Worm (Caenorhabditis elegans) whole organism, L3 larva: Measurements from ENCODE around the gene F07C4.11.

ENCODE experiments used
- ZK546.5 ChIP-seq: sonication (generic microtip); optimal IDR thresholded peaks from 2 replicates; lab custom pipeline; 2017; ENCODE audit warnings: missing biosample characterization, missing genetic modification characterization
- aly-2 ChIP-seq: fragments of 150-350 bp; optimal IDR thresholded peaks from 2 replicates; lab custom pipeline; 2014; ENCODE audit warnings: missing biosample characterization, missing genetic modification characterization
- ceh-16 ChIP-seq: sonication (generic microtip); optimal IDR thresholded peaks from 2 replicates; lab custom pipeline; 2017; ENCODE audit warnings: missing biosample characterization, missing genetic modification characterization
- ceh-28 ChIP-seq: fragments of 150-350 bp; optimal IDR thresholded peaks from 2 replicates; lab custom pipeline; 2014; ENCODE audit warnings: missing biosample characterization, missing genetic modification reagents, missing genetic modification characterization
- ceh-82 ChIP-seq: fragments of 150-350 bp; optimal IDR thresholded peaks from 2 replicates; lab custom pipeline; 2014; ENCODE audit warnings: missing biosample characterization, missing genetic modification characterization
- daf-12 ChIP-seq: fragments of 150-350 bp; optimal IDR thresholded peaks from 2 replicates; lab custom pipeline; 2014; ENCODE audit warnings: missing biosample characterization, missing genetic modification reagents, missing genetic modification characterization
- egl-27 ChIP-seq: sonication (generic microtip); optimal IDR thresholded peaks from 4 replicates; lab custom pipeline; 2017; ENCODE audit warnings: missing biosample characterization, missing genetic modification reagents, missing genetic modification characterization
- egl-5 ChIP-seq: fragments of 150-350 bp; optimal IDR thresholded peaks from 2 replicates; lab custom pipeline; 2017; ENCODE audit warnings: missing biosample characterization, missing genetic modification reagents, missing genetic modification characterization, inconsistent platforms
- elt-1 ChIP-seq: fragments of 150-350 bp; optimal IDR thresholded peaks from 2 replicates; lab custom pipeline; 2014; ENCODE audit warnings: missing biosample characterization, missing genetic modification characterization
- elt-3 ChIP-seq, 3 experiments: fragments of 150-350 bp in 1 of 3; sonication (generic microtip) in 2 of 3; optimal IDR thresholded peaks; 2 replicates in 2 of 3; 4 replicates in 1 of 3; lab custom pipeline; 2014 to 2017; ENCODE audit warnings: missing biosample characterization in 3 of 3, missing genetic modification characterization in 3 of 3
- eor-1 ChIP-seq, 2 experiments: fragments of 150-350 bp; optimal IDR thresholded peaks; 2 replicates each; lab custom pipeline; 2014 to 2018; ENCODE audit warnings: missing biosample characterization in 2 of 2, missing genetic modification characterization in 2 of 2
- fkh-10 ChIP-seq: sonication (generic microtip); optimal IDR thresholded peaks from 2 replicates; lab custom pipeline; 2017; ENCODE audit warnings: missing biosample characterization, missing genetic modification reagents, missing genetic modification characterization
- hmg-11 ChIP-seq: sonication (generic microtip); optimal IDR thresholded peaks from 2 replicates; lab custom pipeline; 2016; ENCODE audit warnings: missing genetic modification characterization, missing compliant biosample characterization
- nfya-1 ChIP-seq: sonication (generic microtip); optimal IDR thresholded peaks from 2 replicates; lab custom pipeline; 2017; ENCODE audit warnings: missing genetic modification characterization, mild to moderate bottlenecking, missing compliant biosample characterization, antibody characterized with exemption, moderate library complexity; ENCODE audit not compliant: insufficient read depth
- nhr-11 ChIP-seq: fragments of 150-350 bp; optimal IDR thresholded peaks from 2 replicates; lab custom pipeline; 2014; ENCODE audit warnings: missing biosample characterization, missing genetic modification characterization
- nhr-23 ChIP-seq: fragments of 150-350 bp; optimal IDR thresholded peaks from 2 replicates; lab custom pipeline; 2014; ENCODE audit warnings: missing biosample characterization, missing genetic modification reagents, missing genetic modification characterization
- nhr-237 ChIP-seq: fragments of 150-350 bp; optimal IDR thresholded peaks from 2 replicates; lab custom pipeline; 2014; ENCODE audit warnings: missing biosample characterization, missing genetic modification characterization
- nhr-25 ChIP-seq: sonication (generic microtip); optimal IDR thresholded peaks from 2 replicates; lab custom pipeline; 2017; ENCODE audit warnings: missing biosample characterization, missing genetic modification characterization
- nhr-43 ChIP-seq: sonication (generic microtip); optimal IDR thresholded peaks from 2 replicates; lab custom pipeline; 2016; ENCODE audit warnings: mild to moderate bottlenecking, missing genetic modification characterization, missing compliant biosample characterization; ENCODE audit not compliant: poor library complexity, severe bottlenecking
- nhr-76 ChIP-seq: fragments of 150-350 bp; sonication (generic microtip); optimal IDR thresholded peaks from 5 replicates; lab custom pipeline; 2014; ENCODE audit warnings: missing biosample characterization, missing genetic modification characterization
- nhr-77 ChIP-seq: fragments of 150-350 bp; optimal IDR thresholded peaks from 2 replicates; lab custom pipeline; 2014; ENCODE audit warnings: missing biosample characterization, missing genetic modification characterization
- pqm-1 ChIP-seq: fragments of 150-350 bp; optimal IDR thresholded peaks from 2 replicates; lab custom pipeline; 2017; ENCODE audit warnings: missing biosample characterization, missing genetic modification characterization, inconsistent platforms
- sea-2 ChIP-seq: fragments of 150-350 bp; sonication (generic microtip); optimal IDR thresholded peaks from 4 replicates; lab custom pipeline; 2014; ENCODE audit warnings: missing biosample characterization, missing genetic modification reagents, missing genetic modification characterization
- skn-1 ChIP-seq: fragments of 150-350 bp; optimal IDR thresholded peaks from 2 replicates; lab custom pipeline; 2014; ENCODE audit warnings: missing biosample characterization, missing genetic modification characterization
- snpc-4 ChIP-seq: fragments of 150-350 bp; optimal IDR thresholded peaks from 2 replicates; lab custom pipeline; 2014; ENCODE audit warnings: missing biosample characterization, missing genetic modification characterization
- tbx-2 ChIP-seq: sonication (generic microtip); optimal IDR thresholded peaks from 2 replicates; lab custom pipeline; 2016; ENCODE audit warnings: mild to moderate bottlenecking, missing genetic modification characterization, missing compliant biosample characterization
- unc-39 ChIP-seq: sonication (generic microtip); optimal IDR thresholded peaks from 4 replicates; lab custom pipeline; 2017; ENCODE audit warnings: missing biosample characterization, missing genetic modification characterization
- unc-62 ChIP-seq: fragments of 150-350 bp; sonication (generic microtip); optimal IDR thresholded peaks from 4 replicates; lab custom pipeline; 2014; ENCODE audit warnings: missing biosample characterization, missing genetic modification reagents, missing genetic modification characterization
- zag-1 ChIP-seq: fragments of 150-350 bp; optimal IDR thresholded peaks from 2 replicates; lab custom pipeline; 2014; ENCODE audit warnings: missing biosample characterization, missing genetic modification characterization
- ztf-11 ChIP-seq: fragments of 150-350 bp; optimal IDR thresholded peaks from 2 replicates; lab custom pipeline; 2014; ENCODE audit warnings: missing biosample characterization, missing genetic modification characterization
- ztf-4 ChIP-seq: fragments of 150-350 bp; optimal IDR thresholded peaks from 2 replicates; lab custom pipeline; 2014; ENCODE audit warnings: missing biosample characterization, missing genetic modification characterization

The F07C4.11 gene

DNA sequence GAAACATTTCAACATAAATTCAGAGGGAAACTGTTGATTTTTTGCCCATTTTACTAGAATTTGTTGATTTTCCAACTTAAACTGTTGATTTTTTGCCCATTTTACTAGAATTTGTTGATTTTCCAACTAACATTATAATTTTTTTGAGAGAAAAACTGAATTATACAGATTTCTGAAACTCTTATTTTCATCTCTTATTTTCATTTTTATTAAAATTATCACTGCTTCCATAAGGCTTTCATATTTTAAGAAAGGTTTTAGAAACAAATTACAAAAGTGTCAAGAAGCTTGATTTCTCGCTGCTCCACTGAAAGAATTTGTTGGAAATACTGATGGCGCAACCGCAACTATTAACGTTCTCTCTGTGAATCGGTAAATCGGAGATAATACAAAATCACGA, 6.6 kb upstream of the F07C4.11 start:
- TF ChIP-seq egl-5 (no peak), aly-2 (tag; lab: Kevin White, UChicago) (no peak), unc-62 (GFP tag; lab: Kevin White, UChicago) (no peak), unc-39 (tag; lab: Kevin White, UChicago) (no peak), nhr-11 (tag; lab: Kevin White, UChicago) (no peak), nhr-25 (tag; lab: Kevin White, UChicago) (no peak), pqm-1 (tag; lab: Kevin White, UChicago) (no peak), nfya-1 (tag; lab: Kevin White, UChicago) (no peak), nhr-77 (tag; lab: Kevin White, UChicago) (no peak), nhr-23 (tag; lab: Kevin White, UChicago) (no peak), snpc-4 (tag; lab: Kevin White, UChicago) (no peak), nhr-237 (tag; lab: Kevin White, UChicago) (no peak), daf-12 (tag; lab: Kevin White, UChicago) (no peak), ceh-16 (no peak), tbx-2 (tag; lab: Kevin White, UChicago) (no peak)

- no peak for TF ChIP-seq nhr-76 (tag; lab: Kevin White, UChicago)
- TF ChIP-seq nfya-1 (tag; lab: Kevin White, UChicago) = no peak
- no peak for TF ChIP-seq nhr-25 (tag; lab: Kevin White, UChicago)
- no peak for TF ChIP-seq skn-1 (tag; lab: Kevin White, UChicago)
- TF ChIP-seq egl-27 (tag; lab: Kevin White, UChicago) = no peak
- no peak for TF ChIP-seq tbx-2 (tag; lab: Kevin White, UChicago)
- no peak for TF ChIP-seq ceh-16
- TF ChIP-seq nhr-77 (tag; lab: Kevin White, UChicago) = no peak
- TF ChIP-seq aly-2 (tag; lab: Kevin White, UChicago) = no peak
- TF ChIP-seq, all 47 proteins: peak for 0
Measured at ce11 chrV:7647147-7647546, 3.8 kb upstream of the F07C4.11 start.

DNA sequence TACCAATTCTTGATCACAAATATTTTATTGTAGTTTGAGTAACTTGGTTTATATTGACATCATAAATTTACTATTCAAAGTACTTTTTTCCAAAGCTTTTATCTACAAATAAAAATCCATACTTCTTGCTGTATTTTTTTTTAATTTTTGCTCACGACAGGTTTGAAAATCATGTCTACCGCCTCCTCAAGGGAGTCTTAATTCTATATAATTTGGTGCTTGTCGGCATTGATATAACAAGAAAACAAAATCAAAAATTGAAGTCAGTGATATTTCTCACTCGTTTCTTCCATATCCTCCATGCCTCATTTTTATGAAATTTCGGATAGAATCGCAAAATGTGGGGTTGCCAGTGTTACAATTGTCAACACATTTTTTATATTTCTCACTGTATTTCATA, 2.1 kb upstream of the F07C4.11 start, which contains the start of gene str-47:
Gene str-47, plus strand, starts transcription at position 301 of the 400 bp plus-strand sequence.
- no peak for TF ChIP-seq aly-2 (tag; lab: Kevin White, UChicago)
- TF ChIP-seq nfya-1 (tag; lab: Kevin White, UChicago) = no peak
- TF ChIP-seq elt-3 (tag; optimal IDR thresholded peaks at IDR 0.05; lab: Kevin White, UChicago) = no peak
- no peak for TF ChIP-seq ZK546.5
- no peak for TF ChIP-seq nhr-11 (tag; lab: Kevin White, UChicago)
- TF ChIP-seq pqm-1 (tag; lab: Kevin White, UChicago) = no peak
- TF ChIP-seq zag-1 = no peak
- TF ChIP-seq skn-1 (tag; lab: Kevin White, UChicago) = no peak
- TF ChIP-seq unc-62 (GFP tag; lab: Kevin White, UChicago) = no peak
- no peak for TF ChIP-seq ztf-4
- no peak for TF ChIP-seq hmg-11 (tag; lab: Kevin White, UChicago)
- no peak for TF ChIP-seq ceh-16
- no peak for TF ChIP-seq nhr-77 (tag; lab: Kevin White, UChicago)
- TF ChIP-seq egl-27 (tag; lab: Kevin White, UChicago) = no peak
- TF ChIP-seq nhr-25 (tag; lab: Kevin White, UChicago) = no peak
- TF ChIP-seq, all 47 proteins: peak for 0

- TF ChIP-seq nhr-25 (tag; lab: Kevin White, UChicago) = no peak
- no peak for TF ChIP-seq eor-1 (tag; optimal IDR thresholded peaks at IDR 0.05; lab: Kevin White, UChicago)
- no peak for TF ChIP-seq tbx-2 (tag; lab: Kevin White, UChicago)
- no peak for TF ChIP-seq sea-2 (GFP tag; lab: Kevin White, UChicago)
- no peak for TF ChIP-seq nhr-43 (tag; lab: Kevin White, UChicago)
- TF ChIP-seq snpc-4 (tag; lab: Kevin White, UChicago) = no peak
- no peak for TF ChIP-seq nhr-23 (tag; lab: Kevin White, UChicago)
- no peak for TF ChIP-seq egl-27 (tag; lab: Kevin White, UChicago)
- no peak for TF ChIP-seq fkh-10 (GFP tag; lab: Kevin White, UChicago)
- TF ChIP-seq ztf-11 (tag; lab: Kevin White, UChicago) = no peak
- TF ChIP-seq elt-1 (tag; lab: Kevin White, UChicago) = no peak
- no peak for TF ChIP-seq ceh-28 (tag; lab: Kevin White, UChicago)
- TF ChIP-seq pqm-1 (tag; lab: Kevin White, UChicago) = no peak
- TF ChIP-seq nhr-76 (tag; lab: Kevin White, UChicago) = no peak
- TF ChIP-seq aly-2 (tag; lab: Kevin White, UChicago) = no peak
- no peak for TF ChIP-seq unc-62 (GFP tag; lab: Kevin White, UChicago)
- no peak for TF ChIP-seq ceh-82 (tag; lab: Kevin White, UChicago)
- TF ChIP-seq elt-3 (tag; optimal IDR thresholded peaks at IDR 0.05; lab: Kevin White, UChicago) = no peak
Measured at ce11 chrV:7641718-7642117, 1.6 kb downstream of the F07C4.11 start.
